Worm (Caenorhabditis elegans) whole organism, L2 larva: ENCODE data around the gene F14F8.14.

ENCODE experiments used
- F13H6.1 ChIP-seq: sonication (generic microtip); optimal IDR thresholded peaks from 2 replicates; lab custom pipeline; 2016; ENCODE audit warnings: missing genetic modification characterization, missing compliant biosample characterization
- R02D3.7 ChIP-seq: fragments of 150-350 bp; optimal IDR thresholded peaks from 2 replicates; lab custom pipeline; 2014; ENCODE audit warnings: missing biosample characterization, missing genetic modification characterization
- ZK546.5 ChIP-seq: sonication (generic microtip); optimal IDR thresholded peaks from 2 replicates; lab custom pipeline; 2017; ENCODE audit warnings: missing biosample characterization, missing genetic modification characterization
- alr-1 ChIP-seq: fragments of 150-350 bp; optimal IDR thresholded peaks from 2 replicates; lab custom pipeline; 2014; ENCODE audit warnings: missing biosample characterization, missing genetic modification characterization
- aly-2 ChIP-seq: fragments of 150-350 bp; optimal IDR thresholded peaks from 2 replicates; lab custom pipeline; 2014; ENCODE audit warnings: missing biosample characterization, missing genetic modification characterization
- ama-1 ChIP-seq: fragments of 150-350 bp; optimal IDR thresholded peaks from 2 replicates; lab custom pipeline; 2018; ENCODE audit warnings: inconsistent platforms
- blmp-1 ChIP-seq: sonication (generic microtip); optimal IDR thresholded peaks from 2 replicates; lab custom pipeline; 2017; ENCODE audit warnings: missing genetic modification characterization, mild to moderate bottlenecking, missing compliant biosample characterization, antibody characterized with exemption, moderate library complexity; ENCODE audit not compliant: insufficient read depth
- ceh-82 ChIP-seq: fragments of 150-350 bp; optimal IDR thresholded peaks from 2 replicates; lab custom pipeline; 2014; ENCODE audit warnings: missing biosample characterization, missing genetic modification characterization
- egl-27 ChIP-seq: sonication (generic microtip); optimal IDR thresholded peaks from 3 replicates; lab custom pipeline; 2017; ENCODE audit warnings: missing biosample characterization, missing genetic modification reagents, missing genetic modification characterization
- elt-1 ChIP-seq: fragments of 150-350 bp; optimal IDR thresholded peaks from 2 replicates; lab custom pipeline; 2014; ENCODE audit warnings: missing biosample characterization, missing genetic modification characterization
- elt-3 ChIP-seq: sonication (generic microtip); optimal IDR thresholded peaks from 2 replicates; lab custom pipeline; 2017; ENCODE audit warnings: missing biosample characterization, missing genetic modification characterization
- fos-1 ChIP-seq: fragments of 150-350 bp; optimal IDR thresholded peaks from 2 replicates; lab custom pipeline; 2014; ENCODE audit warnings: missing biosample characterization, missing genetic modification characterization
- lin-39 ChIP-seq: fragments of 150-350 bp; optimal IDR thresholded peaks from 2 replicates; lab custom pipeline; 2014; ENCODE audit warnings: missing biosample characterization, missing genetic modification reagents, missing genetic modification characterization
- mab-5 ChIP-seq: fragments of 150-350 bp; optimal IDR thresholded peaks from 2 replicates; lab custom pipeline; 2014; ENCODE audit warnings: missing biosample characterization, missing genetic modification characterization
- mdl-1 ChIP-seq, 2 experiments: fragments of 150-350 bp in 1 of 2; sonication (generic microtip) in 1 of 2; optimal IDR thresholded peaks; 2 replicates each; lab custom pipeline; 2017; ENCODE audit warnings: missing biosample characterization in 2 of 2, missing genetic modification characterization in 2 of 2
- nhr-11 ChIP-seq: fragments of 150-350 bp; optimal IDR thresholded peaks from 2 replicates; lab custom pipeline; 2014; ENCODE audit warnings: missing biosample characterization, missing genetic modification characterization
- nhr-12 ChIP-seq: fragments of 150-350 bp; optimal IDR thresholded peaks from 2 replicates; lab custom pipeline; 2014; ENCODE audit warnings: missing biosample characterization, missing genetic modification characterization
- nhr-129 ChIP-seq: fragments of 150-350 bp; optimal IDR thresholded peaks from 2 replicates; lab custom pipeline; 2014; ENCODE audit warnings: missing biosample characterization, missing genetic modification characterization
- nhr-21 ChIP-seq: fragments of 150-350 bp; optimal IDR thresholded peaks from 2 replicates; lab custom pipeline; 2014; ENCODE audit warnings: missing biosample characterization, missing genetic modification characterization
- nhr-23 ChIP-seq: fragments of 150-350 bp; optimal IDR thresholded peaks from 2 replicates; lab custom pipeline; 2014; ENCODE audit warnings: missing biosample characterization, missing genetic modification reagents, missing genetic modification characterization
- nhr-237 ChIP-seq: fragments of 150-350 bp; optimal IDR thresholded peaks from 2 replicates; lab custom pipeline; 2014; ENCODE audit warnings: missing biosample characterization, missing genetic modification characterization
- nhr-25 ChIP-seq: fragments of 150-350 bp; sonication (generic microtip); optimal IDR thresholded peaks from 3 replicates; lab custom pipeline; 2014; ENCODE audit warnings: missing biosample characterization, missing genetic modification characterization
- nhr-6 ChIP-seq: fragments of 150-350 bp; optimal IDR thresholded peaks from 2 replicates; lab custom pipeline; 2014; ENCODE audit warnings: missing biosample characterization, missing genetic modification characterization
- nhr-77 ChIP-seq: fragments of 150-350 bp; optimal IDR thresholded peaks from 2 replicates; lab custom pipeline; 2014; ENCODE audit warnings: missing biosample characterization, missing genetic modification characterization
- peb-1 ChIP-seq: fragments of 150-350 bp; optimal IDR thresholded peaks from 2 replicates; lab custom pipeline; 2014; ENCODE audit warnings: missing biosample characterization, missing genetic modification characterization
- sem-4 ChIP-seq: fragments of 150-350 bp; optimal IDR thresholded peaks from 2 replicates; lab custom pipeline; 2014; ENCODE audit warnings: missing biosample characterization, missing genetic modification reagents, missing genetic modification characterization
- skn-1 ChIP-seq: sonication (generic microtip); optimal IDR thresholded peaks from 2 replicates; lab custom pipeline; 2017; ENCODE audit warnings: missing biosample characterization, missing genetic modification characterization
- sma-9 ChIP-seq, 2 experiments: fragments of 150-350 bp in 1 of 2; sonication (generic microtip) in 1 of 2; optimal IDR thresholded peaks; 2 replicates each; lab custom pipeline; 2014 to 2016; ENCODE audit warnings: missing genetic modification characterization in 2 of 2, mild to moderate bottlenecking in 1 of 2, missing biosample characterization in 1 of 2, missing compliant biosample characterization in 1 of 2, missing genetic modification reagents in 1 of 2, moderate library complexity in 1 of 2
- snpc-4 ChIP-seq: fragments of 150-350 bp; optimal IDR thresholded peaks from 2 replicates; lab custom pipeline; 2014; ENCODE audit warnings: missing biosample characterization, missing genetic modification characterization
- unc-39 ChIP-seq: fragments of 150-350 bp; optimal IDR thresholded peaks from 2 replicates; lab custom pipeline; 2014; ENCODE audit warnings: missing biosample characterization, missing genetic modification characterization
- unc-55 ChIP-seq: fragments of 150-350 bp; sonication (generic microtip); optimal IDR thresholded peaks from 3 replicates; lab custom pipeline; 2014; ENCODE audit warnings: missing biosample characterization, missing genetic modification reagents, missing genetic modification characterization
- unc-62 ChIP-seq: fragments of 150-350 bp; optimal IDR thresholded peaks from 2 replicates; lab custom pipeline; 2014; ENCODE audit warnings: missing biosample characterization, missing genetic modification reagents, missing genetic modification characterization
- zag-1 ChIP-seq: fragments of 150-350 bp; optimal IDR thresholded peaks from 2 replicates; lab custom pipeline; 2014; ENCODE audit warnings: missing biosample characterization, missing genetic modification characterization
- ztf-4 ChIP-seq: fragments of 150-350 bp; optimal IDR thresholded peaks from 2 replicates; lab custom pipeline; 2014; ENCODE audit warnings: missing biosample characterization, missing genetic modification characterization

Gene F14F8.14

ce11 chrV:16666647-16667046 lies at the start of gene F14F8.14:
TSS of gene F14F8.14 (minus strand) at chrV:16666747.
- TF ChIP-seq nhr-77 (tag; lab: Kevin White, UChicago), result no peak
- TF ChIP-seq aly-2, result no peak
- TF ChIP-seq sma-9 (GFP tag; optimal IDR thresholded peaks at IDR 0.05; lab: Kevin White, UChicago), result no peak
- no peak for TF ChIP-seq sma-9 (tag; optimal IDR thresholded peaks at IDR 0.05; lab: Kevin White, UChicago)
- TF ChIP-seq sem-4 (tag; lab: Kevin White, UChicago), result no peak
- no peak for TF ChIP-seq R02D3.7
- no peak for TF ChIP-seq unc-39 (tag; lab: Kevin White, UChicago)
- TF ChIP-seq elt-3 (tag; lab: Kevin White, UChicago), result no peak
- no peak for TF ChIP-seq lin-39 (tag; lab: Kevin White, UChicago)
- no peak for TF ChIP-seq nhr-6 (tag; lab: Kevin White, UChicago)

ce11 chrV:16713797-16714196 lies 47.2 kb upstream of the F14F8.14 start:
- TF ChIP-seq mab-5 (tag; lab: Kevin White, UChicago), result no peak
- no peak for TF ChIP-seq ama-1
- TF ChIP-seq alr-1 (tag; lab: Kevin White, UChicago), result no peak
- no peak for TF ChIP-seq mdl-1 (tag; optimal IDR thresholded peaks at IDR 0.05; lab: Kevin White, UChicago)
- no peak for TF ChIP-seq zag-1 (tag; lab: Kevin White, UChicago)
- no peak for TF ChIP-seq F13H6.1 (tag; lab: Kevin White, UChicago)
- TF ChIP-seq peb-1 (tag; lab: Kevin White, UChicago), result no peak
- TF ChIP-seq R02D3.7, result no peak
- TF ChIP-seq egl-27 (tag; lab: Kevin White, UChicago), result no peak
- TF ChIP-seq fos-1 (tag; lab: Kevin White, UChicago), result no peak
- no peak for TF ChIP-seq nhr-12
- TF ChIP-seq ZK546.5, result no peak
- TF ChIP-seq blmp-1 (tag; lab: Kevin White, UChicago), result no peak
- no peak for TF ChIP-seq aly-2
- no peak for TF ChIP-seq unc-55 (GFP tag; lab: Kevin White, UChicago)
- no peak for TF ChIP-seq nhr-25 (tag; lab: Kevin White, UChicago)
- TF ChIP-seq nhr-11 (tag; lab: Kevin White, UChicago), result no peak
- no peak for TF ChIP-seq nhr-77 (tag; lab: Kevin White, UChicago)
- no peak for TF ChIP-seq elt-1 (tag; lab: Kevin White, UChicago)
- no peak for TF ChIP-seq nhr-21 (tag; lab: Kevin White, UChicago)

ce11 chrV:16706549-16706948 lies 40.0 kb upstream of the F14F8.14 start, which contains the start of gene clec-9:
TSS of gene clec-9 (minus strand) at chrV:16706649.
- no peak for TF ChIP-seq nhr-237 (tag; lab: Kevin White, UChicago)
- TF ChIP-seq skn-1 (tag; lab: Kevin White, UChicago), result no peak
- TF ChIP-seq nhr-129 (tag; lab: Kevin White, UChicago), result no peak
- TF ChIP-seq sma-9 (GFP tag; optimal IDR thresholded peaks at IDR 0.05; lab: Kevin White, UChicago), result no peak
- TF ChIP-seq sma-9 (tag; optimal IDR thresholded peaks at IDR 0.05; lab: Kevin White, UChicago), result no peak
- no peak for TF ChIP-seq blmp-1 (tag; lab: Kevin White, UChicago)
- TF ChIP-seq unc-62 (GFP tag; lab: Kevin White, UChicago), result no peak
- no peak for TF ChIP-seq lin-39 (tag; lab: Kevin White, UChicago)
- TF ChIP-seq nhr-21 (tag; lab: Kevin White, UChicago), result no peak
- no peak for TF ChIP-seq R02D3.7
- no peak for TF ChIP-seq nhr-12
- TF ChIP-seq aly-2, result no peak

- TF ChIP-seq mab-5 (tag; lab: Kevin White, UChicago) (no peak), unc-55 (GFP tag; lab: Kevin White, UChicago) (no peak), R02D3.7 (no peak), ZK546.5 (no peak), sem-4 (tag; lab: Kevin White, UChicago) (no peak), nhr-6 (tag; lab: Kevin White, UChicago) (no peak), snpc-4 (no peak), ztf-4 (tag; lab: Kevin White, UChicago) (no peak), skn-1 (tag; lab: Kevin White, UChicago) (no peak), aly-2 (no peak), sma-9 (GFP tag; optimal IDR thresholded peaks at IDR 0.05; lab: Kevin White, UChicago) (no peak), sma-9 (tag; optimal IDR thresholded peaks at IDR 0.05; lab: Kevin White, UChicago) (no peak), nhr-23 (tag; lab: Kevin White, UChicago) (no peak), ceh-82 (no peak)
- TF ChIP-seq, all 48 proteins: peak for 0
Measured at ce11 chrV:16699752-16700259, 33.3 kb upstream of the F14F8.14 start, which contains the start of gene Y70C5C.1. TSS of gene Y70C5C.1 (plus strand) at chrV:16700209.
